Fruit fly (Drosophila melanogaster) whole organism, embryonic: ENCODE measurements around the gene CG10602.

ENCODE experiments used
- CG10431 ChIP-seq: fragments of 200-800 bp; sonication (Bioruptor generic); optimal IDR thresholded peaks from 3 replicates; lab custom pipeline; 2018; ENCODE audit warnings: missing biosample characterization, mild to moderate bottlenecking, missing genetic modification characterization
- CG10462 ChIP-seq: fragments of 200-800 bp; sonication (Bioruptor generic); optimal IDR thresholded peaks from 2 replicates; lab custom pipeline; 2016; ENCODE audit warnings: missing biosample characterization, missing genetic modification characterization
- CG11456 ChIP-seq: fragments of 200-800 bp; sonication (Bioruptor generic); IDR thresholded peaks from 3 replicates; pipeline ENCODE4 v1.3.6; 2022; ENCODE audit warnings: missing biosample characterization, missing genetic modification characterization
- CG12942 ChIP-seq: fragments of 200-800 bp; sonication (Bioruptor generic); optimal IDR thresholded peaks from 3 replicates; lab custom pipeline; 2016; ENCODE audit warnings: missing biosample characterization, missing genetic modification characterization
- CG13775 ChIP-seq: fragments of 200-800 bp; sonication (Bioruptor generic); optimal IDR thresholded peaks from 3 replicates; lab custom pipeline; 2017; ENCODE audit warnings: missing biosample characterization, mild to moderate bottlenecking, missing genetic modification characterization
- CG14667 ChIP-seq: fragments of 200-800 bp; sonication (Bioruptor generic); IDR thresholded peaks from 2 replicates; pipeline ENCODE4 v1.3.6; 2022; ENCODE audit warnings: missing biosample characterization, missing genetic modification characterization
- CG15696 ChIP-seq: fragments of 200-800 bp; sonication (Bioruptor generic); optimal IDR thresholded peaks from 2 replicates; lab custom pipeline; 2019; ENCODE audit warnings: missing biosample characterization, mild to moderate bottlenecking, missing genetic modification characterization, moderate library complexity
- CG16815 ChIP-seq: fragments of 200-800 bp; sonication (Bioruptor generic); optimal IDR thresholded peaks from 3 replicates; lab custom pipeline; 2017; ENCODE audit warnings: missing biosample characterization, mild to moderate bottlenecking, missing genetic modification characterization
- CG17328 ChIP-seq: fragments of 200-800 bp; sonication (Bioruptor generic); IDR thresholded peaks from 2 replicates; pipeline ENCODE4 v1.3.6; 2022; ENCODE audit warnings: missing biosample characterization, missing genetic modification characterization
- CG2199 ChIP-seq: fragments of 200-800 bp; sonication (Bioruptor generic); IDR thresholded peaks from 3 replicates; pipeline ENCODE4 v1.3.6; 2022; ENCODE audit warnings: missing biosample characterization, missing genetic modification characterization
- CG33557 ChIP-seq: fragments of 200-800 bp; sonication (Bioruptor generic); optimal IDR thresholded peaks from 2 replicates; lab custom pipeline; 2019; ENCODE audit warnings: missing biosample characterization, mild to moderate bottlenecking, missing genetic modification characterization, moderate library complexity
- CG42726 ChIP-seq: fragments of 200-800 bp; sonication (Bioruptor generic); IDR thresholded peaks from 2 replicates; pipeline ENCODE4 v1.3.6; 2022; ENCODE audit warnings: missing biosample characterization, missing genetic modification characterization; ENCODE audit not compliant: partially characterized antibody
- CG4424 ChIP-seq: fragments of 200-800 bp; sonication (Bioruptor generic); optimal IDR thresholded peaks from 3 replicates; lab custom pipeline; 2016; ENCODE audit warnings: missing biosample characterization, missing genetic modification characterization
- CG5953 ChIP-seq: fragments of 200-800 bp; sonication (Bioruptor generic); IDR thresholded peaks from 2 replicates; pipeline ENCODE4 v1.3.6; 2022; ENCODE audit warnings: missing biosample characterization, missing genetic modification characterization
- CG6175 ChIP-seq: fragments of 200-800 bp; sonication (Bioruptor generic); IDR thresholded peaks from 3 replicates; pipeline ENCODE4 v1.3.6; 2022; ENCODE audit warnings: missing biosample characterization, missing genetic modification characterization
- CG6254 ChIP-seq: fragments of 200-800 bp; sonication (Bioruptor generic); optimal IDR thresholded peaks from 3 replicates; lab custom pipeline; 2017; ENCODE audit warnings: mild to moderate bottlenecking, missing biosample characterization, missing genetic modification reagents, missing genetic modification characterization
- CG6689 ChIP-seq: fragments of 200-800 bp; sonication (Bioruptor generic); IDR thresholded peaks from 2 replicates; pipeline ENCODE4 v1.3.6; 2022; ENCODE audit warnings: missing biosample characterization, missing genetic modification characterization
- CG6791 ChIP-seq: fragments of 200-800 bp; sonication (Bioruptor generic); IDR thresholded peaks from 3 replicates; pipeline ENCODE4 v1.3.6; 2022; ENCODE audit warnings: missing biosample characterization, missing genetic modification characterization; ENCODE audit not compliant: partially characterized antibody
- CG6813 ChIP-seq: fragments of 200-800 bp; sonication (Bioruptor generic); optimal IDR thresholded peaks from 2 replicates; lab custom pipeline; 2017; ENCODE audit warnings: missing biosample characterization, missing genetic modification characterization, mild to moderate bottlenecking, moderate library complexity, missing genetic modification reagents
- CG8388 ChIP-seq: fragments of 200-800 bp; sonication (Bioruptor generic); optimal IDR thresholded peaks from 2 replicates; lab custom pipeline; 2019; ENCODE audit warnings: missing biosample characterization, mild to moderate bottlenecking, missing genetic modification characterization, moderate library complexity
- CG8944 ChIP-seq: fragments of 200-800 bp; sonication (Bioruptor generic); optimal IDR thresholded peaks from 3 replicates; lab custom pipeline; 2016; ENCODE audit warnings: missing biosample characterization, missing genetic modification characterization
- CG9609 ChIP-seq: fragments of 200-800 bp; sonication (Bioruptor generic); optimal IDR thresholded peaks from 3 replicates; lab custom pipeline; 2016; ENCODE audit warnings: missing biosample characterization, missing genetic modification characterization
- CG9817 ChIP-seq: fragments of 200-800 bp; sonication (Bioruptor generic); optimal IDR thresholded peaks from 2 replicates; lab custom pipeline; 2018; ENCODE audit warnings: missing biosample characterization, mild to moderate bottlenecking, missing genetic modification characterization, moderate library complexity
- Camta ChIP-seq: fragments of 200-800 bp; sonication (Bioruptor generic); optimal IDR thresholded peaks from 2 replicates; lab custom pipeline; 2016; ENCODE audit warnings: missing biosample characterization, missing genetic modification characterization
- CoRest ChIP-seq: fragments of 200-800 bp; sonication (Bioruptor generic); optimal IDR thresholded peaks from 3 replicates; lab custom pipeline; 2018; ENCODE audit warnings: missing biosample characterization, mild to moderate bottlenecking, missing genetic modification characterization, moderate library complexity
- HLH54F ChIP-seq: fragments of 200-800 bp; sonication (Bioruptor generic); optimal IDR thresholded peaks from 3 replicates; lab custom pipeline; 2016; ENCODE audit warnings: missing biosample characterization, missing genetic modification characterization
- HmgZ ChIP-seq: fragments of 200-800 bp; sonication (Bioruptor generic); optimal IDR thresholded peaks from 2 replicates; lab custom pipeline; 2018; ENCODE audit warnings: missing biosample characterization, mild to moderate bottlenecking, missing genetic modification characterization
- Hr51 ChIP-seq, 2 experiments: fragments of 200-800 bp; sonication (Bioruptor generic); optimal IDR thresholded peaks; 2 replicates in 1 of 2; 3 replicates in 1 of 2; lab custom pipeline; 2016 to 2018; ENCODE audit warnings: missing biosample characterization in 2 of 2, missing genetic modification characterization in 2 of 2, mild to moderate bottlenecking in 1 of 2, moderate library complexity in 1 of 2
- Mad ChIP-seq: fragments of 200-800 bp; sonication (Bioruptor generic); optimal IDR thresholded peaks from 2 replicates; lab custom pipeline; 2016; ENCODE audit warnings: missing biosample characterization, missing genetic modification characterization
- Meics ChIP-seq: fragments of 200-800 bp; sonication (Bioruptor generic); optimal IDR thresholded peaks from 2 replicates; lab custom pipeline; 2017; ENCODE audit warnings: missing biosample characterization, mild to moderate bottlenecking, missing genetic modification characterization
- NC2β ChIP-seq: fragments of 200-800 bp; sonication (Bioruptor generic); optimal IDR thresholded peaks from 2 replicates; lab custom pipeline; 2016; ENCODE audit warnings: missing biosample characterization, missing genetic modification characterization
- Sox100B ChIP-seq: fragments of 200-800 bp; sonication (Bioruptor generic); optimal IDR thresholded peaks from 3 replicates; lab custom pipeline; 2018; ENCODE audit warnings: missing biosample characterization, mild to moderate bottlenecking, missing genetic modification characterization
- Usf ChIP-seq: fragments of 200-800 bp; sonication (Bioruptor generic); optimal IDR thresholded peaks from 2 replicates; lab custom pipeline; 2017; ENCODE audit warnings: missing genotype, missing biosample characterization, missing genetic modification characterization
- bsh ChIP-seq, 2 experiments: fragments of 200-800 bp; sonication (Bioruptor generic); optimal IDR thresholded peaks; 2 replicates each; lab custom pipeline; 2017 to 2018; ENCODE audit warnings: mild to moderate bottlenecking in 2 of 2, missing biosample characterization in 2 of 2, missing genetic modification characterization in 2 of 2, moderate library complexity in 1 of 2
- btn ChIP-seq: fragments of 200-800 bp; sonication (Bioruptor generic); optimal IDR thresholded peaks from 2 replicates; lab custom pipeline; 2016; ENCODE audit warnings: missing biosample characterization, missing genetic modification characterization
- crc ChIP-seq: fragments of 200-800 bp; sonication (Bioruptor generic); optimal IDR thresholded peaks from 2 replicates; lab custom pipeline; 2016; ENCODE audit warnings: missing biosample characterization, missing genetic modification characterization
- croc ChIP-seq: fragments of 200-800 bp; sonication (Bioruptor generic); conservative IDR thresholded peaks from 3 replicates; pipeline ENCODE4 v1.3.6; 2022; ENCODE audit warnings: missing biosample characterization, missing genetic modification characterization
- crol ChIP-seq: fragments of 200-800 bp; sonication (Bioruptor generic); IDR thresholded peaks from 2 replicates; pipeline ENCODE4 v1.3.6; 2022; ENCODE audit warnings: missing biosample characterization, missing genetic modification characterization
- ems ChIP-seq: fragments of 200-800 bp; sonication (Bioruptor generic); optimal IDR thresholded peaks from 3 replicates; lab custom pipeline; 2016; ENCODE audit warnings: missing biosample characterization, missing genetic modification characterization
- ewg ChIP-seq: fragments of 200-800 bp; sonication (Bioruptor generic); optimal IDR thresholded peaks from 3 replicates; lab custom pipeline; 2017; ENCODE audit warnings: mild to moderate bottlenecking, missing biosample characterization, missing genetic modification reagents, missing genetic modification characterization
- ftz-f1 ChIP-seq: fragments of 200-800 bp; sonication (Bioruptor generic); optimal IDR thresholded peaks from 2 replicates; lab custom pipeline; 2016; ENCODE audit warnings: missing biosample characterization, missing genetic modification characterization
- lilli ChIP-seq: fragments of 200-800 bp; sonication (Bioruptor generic); optimal IDR thresholded peaks from 3 replicates; lab custom pipeline; 2016; ENCODE audit warnings: missing biosample characterization, missing genetic modification characterization
- nerfin-2 ChIP-seq: fragments of 200-800 bp; sonication (Bioruptor generic); IDR thresholded peaks from 2 replicates; pipeline ENCODE4 v1.3.6; 2022; ENCODE audit warnings: missing biosample characterization, missing genetic modification characterization; ENCODE audit not compliant: partially characterized antibody
- peb ChIP-seq: fragments of 200-800 bp; sonication (Bioruptor generic); IDR thresholded peaks from 2 replicates; pipeline ENCODE4 v1.3.6; 2022; ENCODE audit warnings: missing biosample characterization, missing genetic modification characterization
- ro ChIP-seq: fragments of 200-800 bp; sonication (Bioruptor generic); IDR thresholded peaks from 2 replicates; pipeline ENCODE4 v1.3.6; 2022; ENCODE audit warnings: missing biosample characterization, missing genetic modification characterization
- salm ChIP-seq: fragments of 200-800 bp; sonication (Bioruptor generic); optimal IDR thresholded peaks from 2 replicates; lab custom pipeline; 2018; ENCODE audit warnings: missing biosample characterization, mild to moderate bottlenecking, missing genetic modification characterization
- sd ChIP-seq: fragments of 200-800 bp; sonication (Bioruptor generic); optimal IDR thresholded peaks from 3 replicates; lab custom pipeline; 2018; ENCODE audit warnings: missing biosample characterization, mild to moderate bottlenecking, missing genetic modification characterization, moderate library complexity
- sob ChIP-seq: fragments of 200-800 bp; sonication (Bioruptor generic); IDR thresholded peaks from 2 replicates; pipeline ENCODE4 v1.3.6; 2022; ENCODE audit warnings: missing biosample characterization, missing genetic modification characterization
- z ChIP-seq: fragments of 200-800 bp; sonication (Bioruptor generic); IDR thresholded peaks from 3 replicates; pipeline ENCODE4 v1.3.6; 2022; ENCODE audit warnings: missing biosample characterization, missing genetic modification characterization

CG10602 gene

DNA sequence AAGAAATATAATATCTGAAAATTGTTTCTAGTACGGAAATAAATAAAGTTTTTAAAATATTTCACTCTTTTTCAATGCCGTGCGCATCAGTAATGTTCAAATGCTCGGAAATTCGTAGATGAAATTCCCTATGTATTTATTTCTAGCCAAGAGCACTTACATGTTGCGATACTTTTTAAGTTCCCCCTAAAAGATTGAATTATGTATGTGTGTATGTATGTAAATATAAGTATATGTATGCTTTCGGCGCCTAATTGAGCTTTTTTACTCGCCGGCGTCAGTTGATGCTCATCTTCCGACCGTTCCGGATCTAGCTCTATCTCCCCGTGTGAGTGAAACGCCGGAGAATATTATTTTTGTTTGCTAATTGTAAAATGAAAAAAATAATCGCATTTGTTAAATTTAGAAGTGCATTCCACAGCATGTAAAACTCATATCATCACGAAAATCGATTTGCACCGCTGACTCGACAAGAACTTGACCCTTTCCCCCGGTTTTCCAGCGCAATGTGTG is 32.5 kb downstream of the CG10602 start, which contains the start of gene Ugt36E1 (continued):
- TF ChIP-seq NC2β (no peak), sd (tag; lab: Kevin White, UChicago) (peak; percentile 10), crc (GFP tag; lab: Kevin White, UChicago) (no peak), CG17328 (GFP tag; lab: Robert Waterston, UW) (no peak), CG42726 (GFP tag; lab: Robert Waterston, UW) (no peak), CG6175 (GFP tag; lab: Robert Waterston, UW) (no peak), z (no peak), Sox100B (GFP tag; lab: Kevin White, UChicago) (no peak), CoRest (tag; lab: Kevin White, UChicago) (no peak), HLH54F (GFP tag; lab: Kevin White, UChicago) (no peak)
- TF ChIP-seq, all 482 proteins: peak for 6

DNA sequence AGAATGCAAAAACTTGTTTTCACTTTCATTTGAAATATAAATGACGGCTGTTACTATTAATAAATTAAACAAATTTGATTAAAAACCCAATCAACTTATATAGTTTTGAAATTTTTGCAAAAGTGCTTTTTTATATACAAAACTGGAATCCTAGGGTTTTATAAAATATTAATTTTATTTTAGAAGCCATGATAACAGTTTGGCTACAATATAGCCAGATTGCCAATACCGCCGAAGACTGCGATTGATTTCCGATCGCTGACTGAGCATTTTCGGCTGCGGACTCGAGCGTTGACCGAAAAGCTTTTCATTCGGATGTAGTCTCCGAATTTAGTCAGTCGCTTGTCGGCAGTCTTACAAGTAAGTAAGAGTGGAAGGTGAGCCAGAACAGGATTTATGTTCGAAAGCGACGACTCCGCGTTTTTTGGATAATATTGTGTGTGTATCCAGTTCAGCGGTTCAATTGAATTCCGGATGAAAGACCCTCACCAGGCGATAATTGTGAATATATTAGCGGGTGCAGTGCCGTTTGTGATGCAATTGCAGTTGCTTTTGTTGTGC is 35.7 kb downstream of the CG10602 start, which contains the start of gene Ugt36D1:
Ugt36D1 (plus strand) TSS at position 306 of the 561 bp plus-strand sequence.
- TF ChIP-seq Meics (GFP tag; lab: Kevin White, UChicago): no peak
- no peak for TF ChIP-seq ro (GFP tag; lab: Robert Waterston, UW)
- no peak for TF ChIP-seq CG13775 (GFP tag; lab: Kevin White, UChicago)
- no peak for TF ChIP-seq CG6254 (GFP tag; lab: Kevin White, UChicago)
- no peak for TF ChIP-seq CG33557 (GFP tag; lab: Kevin White, UChicago)
- TF ChIP-seq CG15696 (tag; lab: Kevin White, UChicago): no peak
- no peak for TF ChIP-seq CG2199 (GFP tag; lab: Robert Waterston, UW)
- no peak for TF ChIP-seq Usf
- no peak for TF ChIP-seq CG9609 (GFP tag; lab: Kevin White, UChicago)
- TF ChIP-seq CG11456 (GFP tag; lab: Robert Waterston, UW): no peak
- peak; percentile 53 for TF ChIP-seq ftz-f1 (GFP tag; lab: Kevin White, UChicago)
- TF ChIP-seq CG10462 (GFP tag; lab: Kevin White, UChicago): no peak
- no peak for TF ChIP-seq CG14667 (GFP tag; lab: Robert Waterston, UW)
- no peak for TF ChIP-seq CG8388
- TF ChIP-seq CG6175 (GFP tag; lab: Robert Waterston, UW): 0 out of 3 replicates have a peak, but pooled peaks have one; percentile 11
- TF ChIP-seq bsh (GFP tag; optimal IDR thresholded peaks at IDR 0.05; lab: Kevin White, UChicago): no peak
- no peak for TF ChIP-seq croc (GFP tag; lab: Robert Waterston, UW)
- no peak for TF ChIP-seq CG12942 (GFP tag; lab: Kevin White, UChicago)
- TF ChIP-seq crol (GFP tag; lab: Robert Waterston, UW): no peak
- no peak for TF ChIP-seq CG8944 (GFP tag; lab: Kevin White, UChicago)
- no peak for TF ChIP-seq nerfin-2 (GFP tag; lab: Robert Waterston, UW)
- no peak for TF ChIP-seq Mad
- peak; percentile 6 for TF ChIP-seq HmgZ
- TF ChIP-seq btn (GFP tag; lab: Kevin White, UChicago): no peak
- TF ChIP-seq CG4424 (GFP tag; lab: Kevin White, UChicago): no peak
- no peak for TF ChIP-seq CG16815 (GFP tag; lab: Kevin White, UChicago)
- TF ChIP-seq ewg: peak; percentile 13
- TF ChIP-seq Camta (GFP tag; lab: Kevin White, UChicago): no peak
- no peak for TF ChIP-seq lilli (GFP tag; lab: Kevin White, UChicago)
- no peak for TF ChIP-seq CG6791 (GFP tag; lab: Robert Waterston, UW)
- no peak for TF ChIP-seq CG9817
- no peak for TF ChIP-seq salm (tag; lab: Kevin White, UChicago)
- no peak for TF ChIP-seq peb
- no peak for TF ChIP-seq CG6813 (GFP tag; lab: Kevin White, UChicago)
- TF ChIP-seq ems (GFP tag; lab: Kevin White, UChicago): no peak
- TF ChIP-seq CG5953 (GFP tag; lab: Robert Waterston, UW): no peak
- TF ChIP-seq Hr51 (GFP tag; optimal IDR thresholded peaks at IDR 0.05; lab: Kevin White, UChicago): no peak
- no peak for TF ChIP-seq sob (GFP tag; lab: Robert Waterston, UW)
- TF ChIP-seq CG6689 (GFP tag; lab: Robert Waterston, UW): no peak
- no peak for TF ChIP-seq CG10431 (GFP tag; lab: Kevin White, UChicago)
